Worm (Caenorhabditis elegans) whole organism, early embryonic: ENCODE measurements around the gene T24C2.3.

Experiments used
- aly-1 ChIP-seq: sonication (generic microtip); optimal IDR thresholded peaks from 2 replicates; lab custom pipeline; 2016; ENCODE audit warnings: missing genetic modification characterization, missing compliant biosample characterization
- ama-1 ChIP-seq: fragments of 150-350 bp; optimal IDR thresholded peaks from 2 replicates; lab custom pipeline; 2014
- ceh-36 ChIP-seq: sonication (generic microtip); optimal IDR thresholded peaks from 2 replicates; lab custom pipeline; 2016; ENCODE audit warnings: missing genetic modification characterization, inconsistent platforms, missing compliant biosample characterization
- ets-7 ChIP-seq: sonication (generic microtip); optimal IDR thresholded peaks from 2 replicates; lab custom pipeline; 2016; ENCODE audit warnings: missing genotype, missing genetic modification characterization, missing compliant biosample characterization
- pes-1 ChIP-seq: fragments of 200-800 bp; sonication (Bioruptor generic); IDR thresholded peaks from 2 replicates; pipeline ENCODE4 v1.3.6; 2022; ENCODE audit warnings: missing genetic modification reagents, missing genetic modification characterization, missing compliant biosample characterization
- tbx-11 ChIP-seq: fragments of 200-800 bp; sonication (Bioruptor generic); IDR thresholded peaks from 2 replicates; pipeline ENCODE4 v1.3.6; 2022; ENCODE audit warnings: missing genetic modification characterization, missing compliant biosample characterization

ce11 chrX:14520463-14520862 lies 22.9 kb upstream of the T24C2.3 start, which contains the start of gene D1025.1:
- no peak for TF ChIP-seq ama-1
- TF ChIP-seq pes-1 (GFP tag; lab: Robert Waterston, UW) = no peak
- no peak for TF ChIP-seq tbx-11 (GFP tag; lab: Robert Waterston, UW)
- no peak for TF ChIP-seq ets-7 (tag; lab: Kevin White, UChicago)
- TF ChIP-seq ceh-36 (tag; lab: Kevin White, UChicago) = no peak
- TF ChIP-seq aly-1 (tag; lab: Kevin White, UChicago) = no peak
